Fruit fly (Drosophila melanogaster) whole organism, wandering third instar larva: ENCODE measurements around the gene Pdi.
A peak's percentile ranks its signal among the peaks of the same experiment; 100 is the strongest.

Experiments used
- Abd-B ChIP-seq: fragments of >200 bp; optimal IDR thresholded peaks from 2 replicates; lab custom pipeline; 2017; ENCODE audit warnings: missing biosample characterization, missing genetic modification characterization
- CG32264 ChIP-seq: fragments of 200-800 bp; sonication (Bioruptor generic); optimal IDR thresholded peaks from 2 replicates; lab custom pipeline; 2016; ENCODE audit warnings: missing biosample characterization, missing genetic modification characterization
- CG9705 ChIP-seq: fragments of 200-800 bp; sonication (Bioruptor generic); optimal IDR thresholded peaks from 2 replicates; lab custom pipeline; 2018; ENCODE audit warnings: missing biosample characterization, mild to moderate bottlenecking, missing genetic modification characterization
- CrebA ChIP-seq: fragments of 200-800 bp; sonication (Bioruptor generic); optimal IDR thresholded peaks from 2 replicates; lab custom pipeline; 2016; ENCODE audit warnings: missing biosample characterization, mild to moderate bottlenecking, missing genetic modification characterization, borderline replicate concordance
- Dfd ChIP-seq: fragments of >200 bp; optimal IDR thresholded peaks from 2 replicates; lab custom pipeline; 2017; ENCODE audit warnings: missing biosample characterization, missing genetic modification characterization
- Dif ChIP-seq: fragments of 200-275, 200-300 bp; sonication (Bioruptor generic); optimal IDR thresholded peaks from 2 replicates; lab custom pipeline; 2018; ENCODE audit warnings: missing biosample characterization, missing genetic modification characterization; ENCODE audit not compliant: partially characterized antibody
- GATAd ChIP-seq: sonication (Bioruptor generic); optimal IDR thresholded peaks from 2 replicates; lab custom pipeline; 2016; ENCODE audit warnings: missing biosample characterization, missing genetic modification characterization
- HLH106 ChIP-seq: fragments of 200-800 bp; optimal IDR thresholded peaks from 3 replicates; lab custom pipeline; 2019; ENCODE audit warnings: missing biosample characterization, mild to moderate bottlenecking, missing genetic modification characterization, moderate library complexity
- Hnf4 ChIP-seq: fragments of 200-800 bp; sonication (Bioruptor generic); optimal IDR thresholded peaks from 2 replicates; lab custom pipeline; 2016; ENCODE audit warnings: missing biosample characterization, mild to moderate bottlenecking, missing genetic modification characterization
- Hr78 ChIP-seq: fragments of >200 bp; optimal IDR thresholded peaks from 2 replicates; lab custom pipeline; 2017; ENCODE audit warnings: missing biosample characterization, missing genetic modification characterization
- Hr83 ChIP-seq: fragments of 200-300 bp; sonication (Bioruptor generic); optimal IDR thresholded peaks from 2 replicates; lab custom pipeline; 2016; ENCODE audit warnings: missing biosample characterization, mild to moderate bottlenecking, missing genetic modification characterization, moderate library complexity; ENCODE audit not compliant: poor library complexity, severe bottlenecking
- Jra ChIP-seq: sonication (Bioruptor generic); optimal IDR thresholded peaks from 2 replicates; lab custom pipeline; 2016; ENCODE audit warnings: missing biosample characterization, missing genetic modification characterization
- Mio ChIP-seq: sonication (Bioruptor generic); optimal IDR thresholded peaks from 2 replicates; lab custom pipeline; 2016; ENCODE audit warnings: missing biosample characterization, missing genetic modification characterization
- Myc ChIP-seq: fragments of >200 bp; optimal IDR thresholded peaks from 2 replicates; lab custom pipeline; 2017
- N ChIP-seq: fragments of >200 bp; optimal IDR thresholded peaks from 2 replicates; lab custom pipeline; 2018; ENCODE audit warnings: missing biosample characterization, missing external identifiers, missing genetic modification characterization
- OdsH ChIP-seq: fragments of 200-800 bp; sonication (Bioruptor generic); optimal IDR thresholded peaks from 2 replicates; lab custom pipeline; 2016; ENCODE audit warnings: missing biosample characterization, mild to moderate bottlenecking, missing genetic modification characterization
- Rel ChIP-seq, 2 experiments: fragments of 200-800 bp; sonication (Bioruptor generic) in 1 of 2; optimal IDR thresholded peaks; 2 replicates in 1 of 2; 3 replicates in 1 of 2; lab custom pipeline; 2016 to 2019; ENCODE audit warnings: mild to moderate bottlenecking in 2 of 2, missing biosample characterization in 2 of 2, missing genetic modification characterization in 2 of 2, moderate library complexity in 1 of 2
- Sp1 ChIP-seq: fragments of 200-800 bp; sonication (Bioruptor generic); optimal IDR thresholded peaks from 3 replicates; lab custom pipeline; 2019; ENCODE audit warnings: missing biosample characterization, mild to moderate bottlenecking, missing genetic modification characterization, moderate library complexity
- Vsx2 ChIP-seq: fragments of 200-300, 225-300 bp; sonication (Bioruptor generic); optimal IDR thresholded peaks from 2 replicates; lab custom pipeline; 2018; ENCODE audit warnings: missing biosample characterization, missing genetic modification characterization; ENCODE audit not compliant: partially characterized antibody
- br ChIP-seq: fragments of 200-800 bp; sonication (Bioruptor generic); optimal IDR thresholded peaks from 2 replicates; lab custom pipeline; 2016; ENCODE audit warnings: missing biosample characterization, missing genetic modification characterization
- brk ChIP-seq: fragments of 200-800 bp; sonication (Bioruptor generic); optimal IDR thresholded peaks from 2 replicates; lab custom pipeline; 2016; ENCODE audit warnings: missing biosample characterization, mild to moderate bottlenecking, missing genetic modification characterization
- dl ChIP-seq, 2 experiments: fragments of 175-275, 200-275 bp in 1 of 2; fragments of 200-275 bp in 1 of 2; sonication (Bioruptor generic); optimal IDR thresholded peaks; lab custom pipeline; 2018; ENCODE audit warnings: mild to moderate bottlenecking in 2 of 2, missing biosample characterization in 2 of 2, missing genetic modification characterization in 2 of 2, moderate library complexity in 2 of 2; ENCODE audit not compliant: partially characterized antibody in 2 of 2, insufficient read depth in 1 of 2
- dmrt93B ChIP-seq: fragments of 200-800 bp; sonication (Bioruptor generic); optimal IDR thresholded peaks from 2 replicates; lab custom pipeline; 2018; ENCODE audit warnings: missing biosample characterization, mild to moderate bottlenecking, missing genetic modification characterization
- dsf ChIP-seq: sonication (Bioruptor generic); optimal IDR thresholded peaks from 2 replicates; lab custom pipeline; 2016; ENCODE audit warnings: missing biosample characterization, missing genetic modification characterization, borderline replicate concordance
- ey ChIP-seq: fragments of 200-800 bp; sonication (Bioruptor generic); optimal IDR thresholded peaks from 2 replicates; lab custom pipeline; 2016; ENCODE audit warnings: missing biosample characterization, missing genetic modification characterization
- foxo ChIP-seq, 2 experiments: fragments of 200-800 bp; sonication (Bioruptor generic); optimal IDR thresholded peaks; 2 replicates in 1 of 2; 3 replicates in 1 of 2; lab custom pipeline; 2016 to 2017; ENCODE audit warnings: missing biosample characterization in 2 of 2, missing genetic modification characterization in 2 of 2
- fru ChIP-seq: fragments of 200-800 bp; sonication (Bioruptor generic); optimal IDR thresholded peaks from 3 replicates; lab custom pipeline; 2016; ENCODE audit warnings: missing biosample characterization, mild to moderate bottlenecking, missing genetic modification characterization
- h ChIP-seq: fragments of 200-800 bp; sonication (Bioruptor generic); optimal IDR thresholded peaks from 3 replicates; lab custom pipeline; 2016; ENCODE audit warnings: missing biosample characterization, mild to moderate bottlenecking, missing genetic modification characterization
- jim ChIP-seq: fragments of 175-275, 200-325 bp; sonication (Bioruptor generic); optimal IDR thresholded peaks from 2 replicates; lab custom pipeline; 2016; ENCODE audit warnings: missing biosample characterization, mild to moderate bottlenecking, missing genetic modification characterization
- lola ChIP-seq: fragments of >200 bp; optimal IDR thresholded peaks from 2 replicates; lab custom pipeline; 2017; ENCODE audit warnings: missing biosample characterization, missing genetic modification characterization
- pan ChIP-seq: fragments of >200 bp; optimal IDR thresholded peaks from 2 replicates; lab custom pipeline; 2017
- psq ChIP-seq: fragments of 200-800 bp; sonication (Bioruptor generic); optimal IDR thresholded peaks from 3 replicates; lab custom pipeline; 2017; ENCODE audit warnings: missing biosample characterization, mild to moderate bottlenecking, missing genetic modification characterization, moderate library complexity
- rgr ChIP-seq: fragments of 200-800 bp; sonication (Bioruptor generic); optimal IDR thresholded peaks from 3 replicates; lab custom pipeline; 2016; ENCODE audit warnings: missing biosample characterization, mild to moderate bottlenecking, missing genetic modification characterization
- tai ChIP-seq: sonication (Bioruptor generic); optimal IDR thresholded peaks from 2 replicates; lab custom pipeline; 2016; ENCODE audit warnings: missing biosample characterization, missing genetic modification characterization
- usp ChIP-seq: fragments of >200 bp; optimal IDR thresholded peaks from 2 replicates; lab custom pipeline; 2017; ENCODE audit warnings: missing biosample characterization, missing genetic modification characterization
- woc ChIP-seq: sonication (Bioruptor generic); optimal IDR thresholded peaks from 2 replicates; lab custom pipeline; 2016; ENCODE audit warnings: missing biosample characterization, mild to moderate bottlenecking, missing genetic modification characterization

The Pdi gene

dm6 chr3L:15101639-15102413, 40.8 kb downstream of the Pdi start (continued):
- no peak for TF ChIP-seq Vsx2 (GFP tag; lab: Kevin White, UChicago)
- TF ChIP-seq Mio (GFP tag; lab: Kevin White, UChicago) = no peak
- TF ChIP-seq CrebA = no peak
- peak; percentile 68 for TF ChIP-seq woc (GFP tag; lab: Kevin White, UChicago)
- no peak for TF ChIP-seq br (GFP tag; lab: Kevin White, UChicago)
- no peak for TF ChIP-seq rgr (GFP tag; lab: Kevin White, UChicago)
- peak; percentile 15 for TF ChIP-seq dmrt93B
- TF ChIP-seq Hr78 (GFP tag; lab: Kevin White, UChicago) = no peak
- TF ChIP-seq N (GFP tag; lab: Kevin White, UChicago) = no peak
- TF ChIP-seq Dfd (GFP tag; lab: Kevin White, UChicago) = no peak

- TF ChIP-seq Hnf4 (GFP tag; lab: Kevin White, UChicago) = no peak
- no peak for TF ChIP-seq dsf (GFP tag; lab: Kevin White, UChicago)
- TF ChIP-seq GATAd (GFP tag; lab: Kevin White, UChicago) = no peak
- TF ChIP-seq CrebA = no peak
- TF ChIP-seq fru (GFP tag; lab: Kevin White, UChicago) = no peak
- TF ChIP-seq jim (GFP tag; lab: Kevin White, UChicago) = no peak
- no peak for TF ChIP-seq Mio (GFP tag; lab: Kevin White, UChicago)
- no peak for TF ChIP-seq Dif (GFP tag; lab: Kevin White, UChicago)
- TF ChIP-seq pan (lab: Kevin White, UChicago) = no peak
- TF ChIP-seq Dfd (GFP tag; lab: Kevin White, UChicago) = no peak
- TF ChIP-seq N (GFP tag; lab: Kevin White, UChicago) = no peak
- no peak for TF ChIP-seq CG9705 (GFP tag; lab: Kevin White, UChicago)
These were observed 41.7 kb downstream of the Pdi start for dm6 chr3L:15100983-15101382.

- no peak for TF ChIP-seq Rel (GFP tag; optimal IDR thresholded peaks at IDR 0.05; lab: Kevin White, UChicago)
- peak; percentile 97 for TF ChIP-seq Rel (tag; optimal IDR thresholded peaks at IDR 0.05; lab: Kevin White, UChicago)
- TF ChIP-seq CG32264 (GFP tag; lab: Kevin White, UChicago) = no peak
These were observed 43.1 kb downstream of the Pdi start for dm6 chr3L:15099541-15099940.

- peak; percentile 34 for TF ChIP-seq CG9705 (GFP tag; lab: Kevin White, UChicago)
- TF ChIP-seq Dfd (GFP tag; lab: Kevin White, UChicago) = no peak
- TF ChIP-seq usp (GFP tag; lab: Kevin White, UChicago) = no peak
- TF ChIP-seq Dif (GFP tag; lab: Kevin White, UChicago) = peak; percentile 35
- no peak for TF ChIP-seq dsf (GFP tag; lab: Kevin White, UChicago)
- TF ChIP-seq psq (GFP tag; lab: Kevin White, UChicago) = peak; percentile 66
- peak; percentile 54 for TF ChIP-seq Hnf4 (GFP tag; lab: Kevin White, UChicago)
- peak in 1 of 2 experiments; percentile 78 for TF ChIP-seq foxo (GFP tag; optimal IDR thresholded peaks at IDR 0.05; lab: Kevin White, UChicago)
- TF ChIP-seq HLH106 (tag; lab: Kevin White, UChicago) = peak; percentile 84
- no peak for TF ChIP-seq woc (GFP tag; lab: Kevin White, UChicago)
- no peak for TF ChIP-seq Rel (GFP tag; optimal IDR thresholded peaks at IDR 0.05; lab: Kevin White, UChicago)
- no peak for TF ChIP-seq Rel (tag; optimal IDR thresholded peaks at IDR 0.05; lab: Kevin White, UChicago)
- peak; percentile 55 for TF ChIP-seq OdsH
- TF ChIP-seq dmrt93B = peak; percentile 48
- TF ChIP-seq GATAd (GFP tag; lab: Kevin White, UChicago) = no peak
- TF ChIP-seq Mio (GFP tag; lab: Kevin White, UChicago) = no peak
- TF ChIP-seq Hr78 (GFP tag; lab: Kevin White, UChicago) = no peak
- no peak for TF ChIP-seq ey (GFP tag; lab: Kevin White, UChicago)
- TF ChIP-seq br (GFP tag; lab: Kevin White, UChicago) = peak; percentile 14
- no peak for TF ChIP-seq jim (GFP tag; lab: Kevin White, UChicago)
- no peak for TF ChIP-seq tai
- TF ChIP-seq fru (GFP tag; lab: Kevin White, UChicago) = peak; percentile 60
- TF ChIP-seq N (GFP tag; lab: Kevin White, UChicago) = no peak
- no peak for TF ChIP-seq Myc (lab: Kevin White, UChicago)
- TF ChIP-seq dl (GFP tag; optimal IDR thresholded peaks at IDR 0.05; lab: Kevin White, UChicago; ENCODE audit: insufficient read depth in 1 of 2, partially characterized antibody in 2 of 2) = no peak
- no peak for TF ChIP-seq Jra
- no peak for TF ChIP-seq Vsx2 (GFP tag; lab: Kevin White, UChicago)
- no peak for TF ChIP-seq lola (GFP tag; lab: Kevin White, UChicago)
- no peak for TF ChIP-seq CrebA
- TF ChIP-seq CG32264 (GFP tag; lab: Kevin White, UChicago) = no peak
- peak; percentile 65 for TF ChIP-seq Sp1 (GFP tag; lab: Kevin White, UChicago)
- peak; percentile 54 for TF ChIP-seq rgr (GFP tag; lab: Kevin White, UChicago)
- no peak for TF ChIP-seq pan (lab: Kevin White, UChicago)
- no peak for TF ChIP-seq Abd-B (GFP tag; lab: Kevin White, UChicago)
- no peak for TF ChIP-seq Hr83 (GFP tag; lab: Kevin White, UChicago)
- peak; percentile 59 for TF ChIP-seq brk (GFP tag; lab: Kevin White, UChicago)
- peak; percentile 64 for TF ChIP-seq h (GFP tag; lab: Kevin White, UChicago)
These were observed 43.8 kb downstream of the Pdi start for dm6 chr3L:15098659-15099512.
